Worm (Caenorhabditis elegans): Measurements from ENCODE around the gene C24A3.1.

ce11 chrX:9036237-9036636 lies 37.4 kb downstream of the C24A3.1 start:
- TF ChIP-seq alr-1 (tag; optimal IDR thresholded peaks at IDR 0.05; ENCODE audit: borderline replicate concordance): no peak
- no peak for TF ChIP-seq ama-1 (optimal IDR thresholded peaks at IDR 0.05)
- TF ChIP-seq nhr-28 (tag; optimal IDR thresholded peaks at IDR 0.05): no peak
- TF ChIP-seq pqm-1 (tag; optimal IDR thresholded peaks at IDR 0.05): no peak
- TF ChIP-seq nhr-76 (tag; optimal IDR thresholded peaks at IDR 0.05): no peak
- no peak for TF ChIP-seq zag-1 (tag; optimal IDR thresholded peaks at IDR 0.05)
- TF ChIP-seq fos-1 (tag; optimal IDR thresholded peaks at IDR 0.05): no peak

Data from whole organism, L1 larva.